Fruit fly (Drosophila melanogaster): ENCODE data around the gene Sfp24F.

- TF ChIP-seq CTCF (optimal IDR thresholded peaks at IDR 0.05) (no peak), CG8478 (optimal IDR thresholded peaks at IDR 0.05) (no peak)
Measured at dm6 chr2L:4418819-4419218, 23.0 kb downstream of the Sfp24F start.

All from S2 (cell line).